Fruit fly (Drosophila melanogaster) Kc167 (cell line): ENCODE measurements around the gene ntc.

Experiments
- Myc ChIP-seq: fragments of >200 bp; optimal IDR thresholded peaks from 2 replicates; lab custom pipeline; 2017; ENCODE audit warnings: missing external identifiers
- Sin3A ChIP-seq: fragments of >200 bp; optimal IDR thresholded peaks from 2 replicates; lab custom pipeline; 2018; ENCODE audit warnings: missing external identifiers
- h ChIP-seq: fragments of >200 bp; optimal IDR thresholded peaks from 3 replicates; lab custom pipeline; 2018; ENCODE audit warnings: missing external identifiers
- insv ChIP-seq: fragments of >200 bp; optimal IDR thresholded peaks from 3 replicates; lab custom pipeline; 2018; ENCODE audit warnings: missing external identifiers
- psq ChIP-seq: fragments of >200 bp; optimal IDR thresholded peaks from 2 replicates; lab custom pipeline; 2017; ENCODE audit warnings: missing external identifiers
- ttk ChIP-seq: sonication (Bioruptor generic); optimal IDR thresholded peaks from 2 replicates; lab custom pipeline; 2017; ENCODE audit warnings: missing external identifiers

Gene ntc

dm6 chr3L:3786344-3787076 lies 19.7 kb downstream of the ntc start:
- no peak for TF ChIP-seq Sin3A (lab: Kevin White, UChicago)
- TF ChIP-seq psq (lab: Kevin White, UChicago), result no peak
- no peak for TF ChIP-seq h (lab: Kevin White, UChicago)
- no peak for TF ChIP-seq insv (lab: Kevin White, UChicago)

- TF ChIP-seq Myc (lab: Kevin White, UChicago) (no peak), insv (lab: Kevin White, UChicago) (no peak), psq (lab: Kevin White, UChicago) (no peak), ttk (no peak), h (lab: Kevin White, UChicago) (no peak), Sin3A (lab: Kevin White, UChicago) (no peak)
Observed at dm6 chr3L:3785688-3786087, 20.6 kb downstream of the ntc start.

dm6 chr3L:3785002-3785661 lies 21.1 kb downstream of the ntc start:
- TF ChIP-seq Myc (lab: Kevin White, UChicago) (no peak), Sin3A (lab: Kevin White, UChicago) (no peak), insv (lab: Kevin White, UChicago) (no peak), h (lab: Kevin White, UChicago) (no peak), psq (lab: Kevin White, UChicago) (no peak), ttk (no peak)

dm6 chr3L:3784001-3784400 lies 22.3 kb downstream of the ntc start:
- TF ChIP-seq insv (lab: Kevin White, UChicago) (no peak), Sin3A (lab: Kevin White, UChicago) (no peak), h (lab: Kevin White, UChicago) (no peak), Myc (lab: Kevin White, UChicago) (no peak), psq (lab: Kevin White, UChicago) (no peak), ttk (no peak)

dm6 chr3L:3783436-3783835 lies 22.8 kb downstream of the ntc start:
- TF ChIP-seq ttk (no peak), h (lab: Kevin White, UChicago) (no peak), psq (lab: Kevin White, UChicago) (no peak), Sin3A (lab: Kevin White, UChicago) (no peak), Myc (lab: Kevin White, UChicago) (no peak), insv (lab: Kevin White, UChicago) (no peak)

- TF ChIP-seq h (lab: Kevin White, UChicago) (no peak), ttk (no peak), Sin3A (lab: Kevin White, UChicago) (no peak), psq (lab: Kevin White, UChicago) (no peak), Myc (lab: Kevin White, UChicago) (no peak), insv (lab: Kevin White, UChicago) (no peak)
Observed at dm6 chr3L:3782584-3783218, 23.6 kb downstream of the ntc start.

dm6 chr3L:3778463-3778862 lies 27.8 kb downstream of the ntc start:
- no peak for TF ChIP-seq Myc (lab: Kevin White, UChicago)
- TF ChIP-seq ttk, result no peak
- TF ChIP-seq psq (lab: Kevin White, UChicago), result no peak
- no peak for TF ChIP-seq insv (lab: Kevin White, UChicago)
- no peak for TF ChIP-seq Sin3A (lab: Kevin White, UChicago)
- no peak for TF ChIP-seq h (lab: Kevin White, UChicago)

dm6 chr3L:3776559-3777097 lies 29.6 kb downstream of the ntc start:
- TF ChIP-seq psq (lab: Kevin White, UChicago) (no peak), Myc (lab: Kevin White, UChicago) (no peak), Sin3A (lab: Kevin White, UChicago) (no peak)

- TF ChIP-seq ttk (no peak), h (lab: Kevin White, UChicago) (no peak), psq (lab: Kevin White, UChicago) (no peak), insv (lab: Kevin White, UChicago) (no peak), Myc (lab: Kevin White, UChicago) (no peak), Sin3A (lab: Kevin White, UChicago) (no peak)
Observed at dm6 chr3L:3773317-3773716, 32.9 kb downstream of the ntc start.

dm6 chr3L:3772284-3772987 lies 33.8 kb downstream of the ntc start:
- TF ChIP-seq ttk (no peak), insv (lab: Kevin White, UChicago) (no peak), Sin3A (lab: Kevin White, UChicago) (no peak), h (lab: Kevin White, UChicago) (no peak), Myc (lab: Kevin White, UChicago) (no peak), psq (lab: Kevin White, UChicago) (no peak)

- TF ChIP-seq Sin3A (lab: Kevin White, UChicago) (no peak), h (lab: Kevin White, UChicago) (no peak), ttk (no peak), psq (lab: Kevin White, UChicago) (no peak), Myc (lab: Kevin White, UChicago) (no peak), insv (lab: Kevin White, UChicago) (no peak)
Observed at dm6 chr3L:3771406-3771935, 34.8 kb downstream of the ntc start.
